Worm (Caenorhabditis elegans) whole organism, L2 larva: Measurements from ENCODE around the gene Y16E11A.4.

Experiments
- R02D3.7 ChIP-seq: fragments of 150-350 bp; optimal IDR thresholded peaks from 2 replicates; lab custom pipeline; 2014; ENCODE audit warnings: missing biosample characterization, missing genetic modification characterization
- ceh-82 ChIP-seq: fragments of 150-350 bp; optimal IDR thresholded peaks from 2 replicates; lab custom pipeline; 2014; ENCODE audit warnings: missing biosample characterization, missing genetic modification characterization
- crh-2 ChIP-seq: sonication (generic microtip); optimal IDR thresholded peaks from 2 replicates; lab custom pipeline; 2017; ENCODE audit warnings: missing biosample characterization, missing genetic modification characterization
- egl-27 ChIP-seq: sonication (generic microtip); optimal IDR thresholded peaks from 3 replicates; lab custom pipeline; 2017; ENCODE audit warnings: missing biosample characterization, missing genetic modification reagents, missing genetic modification characterization
- gmeb-1 ChIP-seq: fragments of 150-350 bp; optimal IDR thresholded peaks from 2 replicates; lab custom pipeline; 2014; ENCODE audit warnings: missing biosample characterization, missing genetic modification characterization
- lin-13 ChIP-seq: fragments of 150-350 bp; optimal IDR thresholded peaks from 2 replicates; lab custom pipeline; 2014; ENCODE audit warnings: missing biosample characterization, missing genetic modification reagents, missing genetic modification characterization
- lsy-2 ChIP-seq, 2 experiments: fragments of 150-350 bp in 1 of 2; sonication (generic microtip) in 1 of 2; optimal IDR thresholded peaks; 2 replicates each; lab custom pipeline; 2014 to 2017; ENCODE audit warnings: missing biosample characterization in 2 of 2, missing genetic modification characterization in 2 of 2
- mdl-1 ChIP-seq, 2 experiments: fragments of 150-350 bp in 1 of 2; sonication (generic microtip) in 1 of 2; optimal IDR thresholded peaks; 2 replicates each; lab custom pipeline; 2017; ENCODE audit warnings: missing biosample characterization in 2 of 2, missing genetic modification characterization in 2 of 2
- nhr-77 ChIP-seq: fragments of 150-350 bp; optimal IDR thresholded peaks from 2 replicates; lab custom pipeline; 2014; ENCODE audit warnings: missing biosample characterization, missing genetic modification characterization
- sma-9 ChIP-seq, 2 experiments: fragments of 150-350 bp in 1 of 2; sonication (generic microtip) in 1 of 2; optimal IDR thresholded peaks; 2 replicates each; lab custom pipeline; 2014 to 2016; ENCODE audit warnings: missing genetic modification characterization in 2 of 2, mild to moderate bottlenecking in 1 of 2, missing biosample characterization in 1 of 2, missing compliant biosample characterization in 1 of 2, missing genetic modification reagents in 1 of 2, moderate library complexity in 1 of 2
- unc-62 ChIP-seq: fragments of 150-350 bp; optimal IDR thresholded peaks from 2 replicates; lab custom pipeline; 2014; ENCODE audit warnings: missing biosample characterization, missing genetic modification reagents, missing genetic modification characterization
- zag-1 ChIP-seq: fragments of 150-350 bp; optimal IDR thresholded peaks from 2 replicates; lab custom pipeline; 2014; ENCODE audit warnings: missing biosample characterization, missing genetic modification characterization

- TF ChIP-seq crh-2 (tag; lab: Kevin White, UChicago) = no peak
- no peak for TF ChIP-seq mdl-1 (tag; optimal IDR thresholded peaks at IDR 0.05; lab: Kevin White, UChicago)
- no peak for TF ChIP-seq gmeb-1 (tag; lab: Kevin White, UChicago)
- no peak for TF ChIP-seq lin-13 (GFP tag; lab: Kevin White, UChicago)
- TF ChIP-seq nhr-77 = no peak
- TF ChIP-seq R02D3.7 (tag; lab: Kevin White, UChicago) = no peak
- no peak for TF ChIP-seq sma-9 (GFP tag; optimal IDR thresholded peaks at IDR 0.05; lab: Kevin White, UChicago)
- TF ChIP-seq sma-9 (tag; optimal IDR thresholded peaks at IDR 0.05; lab: Kevin White, UChicago) = no peak
- TF ChIP-seq zag-1 (tag; lab: Kevin White, UChicago) = no peak
- TF ChIP-seq unc-62 (GFP tag; lab: Kevin White, UChicago) = no peak
- no peak for TF ChIP-seq egl-27 (tag; lab: Kevin White, UChicago)
- no peak for TF ChIP-seq lsy-2 (tag; optimal IDR thresholded peaks at IDR 0.05; lab: Kevin White, UChicago)
- TF ChIP-seq ceh-82 (tag; lab: Kevin White, UChicago) = no peak
These were observed 44.8 kb downstream of the Y16E11A.4 start, which contains the start of gene bath-5 for ce11 chrII:2031852-2032251.
